Worm (Caenorhabditis elegans): Measurements from ENCODE around the gene glo-1.

The glo-1 gene

ce11 chrX:9877117-9877516 is 4.9 kb downstream of the glo-1 start, which contains the start of gene R07B1.9:
Gene R07B1.9, plus strand, starts transcription at chrX:9877417.
- TF ChIP-seq dao-5 (tag; optimal IDR thresholded peaks at IDR 0.05) (no peak), W03F9.2 (tag; optimal IDR thresholded peaks at IDR 0.05) (no peak), him-1 (tag; optimal IDR thresholded peaks at IDR 0.05) (no peak)

ce11 chrX:9872554-9872953 is 9.5 kb downstream of the glo-1 start, which contains the start of gene R07B1.8:
Gene R07B1.8, minus strand, starts transcription at chrX:9872654.
- TF ChIP-seq him-1 (tag; optimal IDR thresholded peaks at IDR 0.05), result no peak

- TF ChIP-seq W03F9.2 (tag; optimal IDR thresholded peaks at IDR 0.05), result no peak
- no peak for TF ChIP-seq dao-5 (tag; optimal IDR thresholded peaks at IDR 0.05)
- TF ChIP-seq him-1 (tag; optimal IDR thresholded peaks at IDR 0.05), result no peak
These were observed 12.5 kb downstream of the glo-1 start, which contains the start of gene R07B1.13 for ce11 chrX:9869522-9869921. Gene R07B1.13, plus strand, starts transcription at chrX:9869822.

ce11 chrX:9868820-9869219 is 13.2 kb downstream of the glo-1 start, which contains the start of gene R07B1.7:
Gene R07B1.7, plus strand, starts transcription at chrX:9869120.
- no peak for TF ChIP-seq W03F9.2 (tag; optimal IDR thresholded peaks at IDR 0.05)
- TF ChIP-seq dao-5 (tag; optimal IDR thresholded peaks at IDR 0.05), result no peak
- no peak for TF ChIP-seq him-1 (tag; optimal IDR thresholded peaks at IDR 0.05)

- TF ChIP-seq dao-5 (tag; optimal IDR thresholded peaks at IDR 0.05), result no peak
These were observed 15.7 kb downstream of the glo-1 start, which contains the start of gene R07B1.6 for ce11 chrX:9866355-9866754. Gene R07B1.6, plus strand, starts transcription at chrX:9866655.

- TF ChIP-seq W03F9.2 (tag; optimal IDR thresholded peaks at IDR 0.05) (no peak), him-1 (tag; optimal IDR thresholded peaks at IDR 0.05) (no peak), dao-5 (tag; optimal IDR thresholded peaks at IDR 0.05) (no peak)
These were observed 18.9 kb downstream of the glo-1 start, which contains the start of the genes gst-36 and R07B1.5 for ce11 chrX:9862916-9863624. Gene gst-36, minus strand, starts transcription at chrX:9862960. Gene R07B1.5, plus strand, starts transcription at chrX:9863580.

- TF ChIP-seq him-1 (tag; optimal IDR thresholded peaks at IDR 0.05) (no peak), W03F9.2 (tag; optimal IDR thresholded peaks at IDR 0.05) (no peak), dao-5 (tag; optimal IDR thresholded peaks at IDR 0.05) (no peak)
These were observed 23.9 kb downstream of the glo-1 start, which contains the start of gene scav-5 for ce11 chrX:9858069-9858468. Gene scav-5, plus strand, starts transcription at chrX:9858365.

- TF ChIP-seq him-1 (tag; optimal IDR thresholded peaks at IDR 0.05), result no peak
- TF ChIP-seq dao-5 (tag; optimal IDR thresholded peaks at IDR 0.05), result no peak
- TF ChIP-seq W03F9.2 (tag; optimal IDR thresholded peaks at IDR 0.05), result no peak
These were observed 25.4 kb downstream of the glo-1 start, which contains the start of gene R07B1.11 for ce11 chrX:9856618-9857017. Gene R07B1.11, plus strand, starts transcription at chrX:9856918.

ce11 chrX:9851745-9852330 is 30.2 kb downstream of the glo-1 start, which contains the start of gene lec-7:
Gene lec-7, plus strand, starts transcription at chrX:9852041.
- TF ChIP-seq W03F9.2 (tag; optimal IDR thresholded peaks at IDR 0.05) (no peak), dao-5 (tag; optimal IDR thresholded peaks at IDR 0.05) (no peak), him-1 (tag; optimal IDR thresholded peaks at IDR 0.05) (no peak)

ce11 chrX:9850258-9850657 is 31.8 kb downstream of the glo-1 start, which contains the start of gene lec-8:
Gene lec-8, plus strand, starts transcription at chrX:9850571.
- TF ChIP-seq W03F9.2 (tag; optimal IDR thresholded peaks at IDR 0.05) (no peak), dao-5 (tag; optimal IDR thresholded peaks at IDR 0.05) (no peak), him-1 (tag; optimal IDR thresholded peaks at IDR 0.05) (no peak)

- TF ChIP-seq him-1 (tag; optimal IDR thresholded peaks at IDR 0.05), result no peak
- no peak for TF ChIP-seq dao-5 (tag; optimal IDR thresholded peaks at IDR 0.05)
These were observed 33.7 kb downstream of the glo-1 start for ce11 chrX:9848214-9848789.

ce11 chrX:9846975-9847374 is 35.0 kb downstream of the glo-1 start, which contains the start of gene vab-15:
Gene vab-15, plus strand, starts transcription at chrX:9847275.
- TF ChIP-seq dao-5 (tag; optimal IDR thresholded peaks at IDR 0.05), result no peak
- no peak for TF ChIP-seq him-1 (tag; optimal IDR thresholded peaks at IDR 0.05)
- no peak for TF ChIP-seq W03F9.2 (tag; optimal IDR thresholded peaks at IDR 0.05)

- TF ChIP-seq W03F9.2 (tag; optimal IDR thresholded peaks at IDR 0.05), result no peak
- no peak for TF ChIP-seq dao-5 (tag; optimal IDR thresholded peaks at IDR 0.05)
- no peak for TF ChIP-seq him-1 (tag; optimal IDR thresholded peaks at IDR 0.05)
These were observed 36.1 kb downstream of the glo-1 start for ce11 chrX:9845916-9846315.

- TF ChIP-seq him-1 (tag; optimal IDR thresholded peaks at IDR 0.05) (no peak), W03F9.2 (tag; optimal IDR thresholded peaks at IDR 0.05) (no peak), dao-5 (tag; optimal IDR thresholded peaks at IDR 0.05) (no peak)
These were observed 38.4 kb downstream of the glo-1 start for ce11 chrX:9843568-9843967.
